Worm (Caenorhabditis elegans): Measurements from ENCODE around the gene best-12.

- no peak for TF ChIP-seq ahr-1 (tag; optimal IDR thresholded peaks at IDR 0.05)
- no peak for TF ChIP-seq ceh-34 (tag; optimal IDR thresholded peaks at IDR 0.05)
- no peak for TF ChIP-seq nhr-11 (tag; optimal IDR thresholded peaks at IDR 0.05)
These were observed 41.8 kb upstream of the best-12 start, which contains the start of gene str-231 for ce11 chrV:16007505-16007904.

Data from whole organism, late embryonic.